Worm (Caenorhabditis elegans) whole organism, L4/young adult: ENCODE data around the gene gphr-2.

Experiments used
- W03F9.2 ChIP-seq: fragments of 150-350 bp; optimal IDR thresholded peaks from 2 replicates; lab custom pipeline; 2014; ENCODE audit warnings: missing biosample characterization, missing genetic modification characterization
- dao-5 ChIP-seq: sonication (generic microtip); optimal IDR thresholded peaks from 2 replicates; lab custom pipeline; 2016; ENCODE audit warnings: missing genotype, missing genetic modification characterization, moderate library complexity, missing compliant biosample characterization
- him-1 ChIP-seq: sonication (generic microtip); optimal IDR thresholded peaks from 2 replicates; lab custom pipeline; 2016; ENCODE audit warnings: missing genotype, missing genetic modification reagents, missing genetic modification characterization, missing compliant biosample characterization

Gene gphr-2

ce11 chrX:14307667-14308066 lies at the start of gene gphr-2:
TSS of gene gphr-2 (minus strand) at chrX:14307767.
- no peak for TF ChIP-seq him-1 (tag; lab: Kevin White, UChicago)

ce11 chrX:14356683-14357287 lies 49.2 kb upstream of the gphr-2 start:
- TF ChIP-seq W03F9.2 (tag; lab: Kevin White, UChicago): no peak
- TF ChIP-seq him-1 (tag; lab: Kevin White, UChicago): peak; percentile 1

ce11 chrX:14355034-14355433 lies 47.5 kb upstream of the gphr-2 start:
- no peak for TF ChIP-seq W03F9.2 (tag; lab: Kevin White, UChicago)
- no peak for TF ChIP-seq him-1 (tag; lab: Kevin White, UChicago)
- no peak for TF ChIP-seq dao-5 (tag; lab: Kevin White, UChicago)

- TF ChIP-seq him-1 (tag; lab: Kevin White, UChicago) (no peak), W03F9.2 (tag; lab: Kevin White, UChicago) (no peak), dao-5 (tag; lab: Kevin White, UChicago) (no peak)
Measured at ce11 chrX:14349690-14350168, 42.2 kb upstream of the gphr-2 start, which contains the start of gene wdr-5.2. TSS of gene wdr-5.2 (plus strand) at chrX:14350118.

- TF ChIP-seq dao-5 (tag; lab: Kevin White, UChicago) (no peak), him-1 (tag; lab: Kevin White, UChicago) (no peak), W03F9.2 (tag; lab: Kevin White, UChicago) (no peak)
Measured at ce11 chrX:14347573-14347972, 40.0 kb upstream of the gphr-2 start, which contains the start of gene K04G11.3. TSS of gene K04G11.3 (minus strand) at chrX:14347673.

- TF ChIP-seq dao-5 (tag; lab: Kevin White, UChicago) (no peak), him-1 (tag; lab: Kevin White, UChicago) (no peak), W03F9.2 (tag; lab: Kevin White, UChicago) (no peak)
Measured at ce11 chrX:14340381-14340780, 32.8 kb upstream of the gphr-2 start, which contains the start of gene sel-7. TSS of gene sel-7 (minus strand) at chrX:14340481.

- TF ChIP-seq him-1 (tag; lab: Kevin White, UChicago): no peak
- TF ChIP-seq dao-5 (tag; lab: Kevin White, UChicago): no peak
Measured at ce11 chrX:14339723-14340122, 32.2 kb upstream of the gphr-2 start.

ce11 chrX:14338896-14339295 lies 31.3 kb upstream of the gphr-2 start:
- TF ChIP-seq him-1 (tag; lab: Kevin White, UChicago) (no peak), dao-5 (tag; lab: Kevin White, UChicago) (no peak), W03F9.2 (tag; lab: Kevin White, UChicago) (no peak)

- no peak for TF ChIP-seq him-1 (tag; lab: Kevin White, UChicago)
- no peak for TF ChIP-seq W03F9.2 (tag; lab: Kevin White, UChicago)
- TF ChIP-seq dao-5 (tag; lab: Kevin White, UChicago): no peak
Measured at ce11 chrX:14335621-14336020, 28.1 kb upstream of the gphr-2 start.

ce11 chrX:14335220-14335619 lies 27.7 kb upstream of the gphr-2 start, which contains the start of gene K04G11.1:
TSS of gene K04G11.1 (plus strand) at chrX:14335520.
- TF ChIP-seq dao-5 (tag; lab: Kevin White, UChicago): no peak
- no peak for TF ChIP-seq W03F9.2 (tag; lab: Kevin White, UChicago)
- no peak for TF ChIP-seq him-1 (tag; lab: Kevin White, UChicago)

- no peak for TF ChIP-seq him-1 (tag; lab: Kevin White, UChicago)
- no peak for TF ChIP-seq dao-5 (tag; lab: Kevin White, UChicago)
- TF ChIP-seq W03F9.2 (tag; lab: Kevin White, UChicago): no peak
Measured at ce11 chrX:14334151-14334550, 26.6 kb upstream of the gphr-2 start.

- TF ChIP-seq W03F9.2 (tag; lab: Kevin White, UChicago): no peak
- TF ChIP-seq dao-5 (tag; lab: Kevin White, UChicago): no peak
- TF ChIP-seq him-1 (tag; lab: Kevin White, UChicago): no peak
Measured at ce11 chrX:14329348-14329747, 21.8 kb upstream of the gphr-2 start.

- no peak for TF ChIP-seq him-1 (tag; lab: Kevin White, UChicago)
- TF ChIP-seq dao-5 (tag; lab: Kevin White, UChicago): no peak
- TF ChIP-seq W03F9.2 (tag; lab: Kevin White, UChicago): no peak
Measured at ce11 chrX:14327398-14327797, 19.8 kb upstream of the gphr-2 start, which contains the start of gene C11H1.7. TSS of gene C11H1.7 (plus strand) at chrX:14327409.

ce11 chrX:14326578-14326977 lies 19.0 kb upstream of the gphr-2 start:
- no peak for TF ChIP-seq dao-5 (tag; lab: Kevin White, UChicago)
- no peak for TF ChIP-seq him-1 (tag; lab: Kevin White, UChicago)
- TF ChIP-seq W03F9.2 (tag; lab: Kevin White, UChicago): no peak
